Worm (Caenorhabditis elegans) whole organism, early embryonic: ENCODE results near the gene irld-67.

Source experiments
- F13C5.2 ChIP-seq: sonication (generic microtip); optimal IDR thresholded peaks from 2 replicates; lab custom pipeline; 2017; ENCODE audit warnings: mild to moderate bottlenecking, missing genetic modification characterization, inconsistent platforms, missing compliant biosample characterization
- aly-1 ChIP-seq: sonication (generic microtip); optimal IDR thresholded peaks from 2 replicates; lab custom pipeline; 2016; ENCODE audit warnings: missing genetic modification characterization, missing compliant biosample characterization
- ama-1 ChIP-seq: fragments of 150-350 bp; optimal IDR thresholded peaks from 2 replicates; lab custom pipeline; 2014
- ceh-36 ChIP-seq: sonication (generic microtip); optimal IDR thresholded peaks from 2 replicates; lab custom pipeline; 2016; ENCODE audit warnings: missing genetic modification characterization, inconsistent platforms, missing compliant biosample characterization
- flt-1 ChIP-seq: fragments of 200-800 bp; sonication (Bioruptor generic); IDR thresholded peaks from 2 replicates; pipeline ENCODE4 v1.3.6; 2022; ENCODE audit warnings: missing genetic modification characterization, missing compliant biosample characterization
- hmg-4 ChIP-seq: fragments of 200-800 bp; sonication (Bioruptor generic); optimal IDR thresholded peaks from 2 replicates; lab custom pipeline; 2018; ENCODE audit warnings: mild to moderate bottlenecking, missing genetic modification characterization, missing compliant biosample characterization
- scrt-1 ChIP-seq: fragments of 200-800 bp; sonication (Bioruptor generic); IDR thresholded peaks from 2 replicates; pipeline ENCODE4 v1.3.6; 2022; ENCODE audit warnings: missing genetic modification characterization, missing compliant biosample characterization
- sea-1 ChIP-seq: fragments of 200-800 bp; sonication (Bioruptor generic); conservative IDR thresholded peaks from 2 replicates; pipeline ENCODE4 v1.3.6; 2022; ENCODE audit warnings: missing genetic modification characterization, missing compliant biosample characterization
- tbx-11 ChIP-seq: fragments of 200-800 bp; sonication (Bioruptor generic); IDR thresholded peaks from 2 replicates; pipeline ENCODE4 v1.3.6; 2022; ENCODE audit warnings: missing genetic modification characterization, missing compliant biosample characterization

DNA sequence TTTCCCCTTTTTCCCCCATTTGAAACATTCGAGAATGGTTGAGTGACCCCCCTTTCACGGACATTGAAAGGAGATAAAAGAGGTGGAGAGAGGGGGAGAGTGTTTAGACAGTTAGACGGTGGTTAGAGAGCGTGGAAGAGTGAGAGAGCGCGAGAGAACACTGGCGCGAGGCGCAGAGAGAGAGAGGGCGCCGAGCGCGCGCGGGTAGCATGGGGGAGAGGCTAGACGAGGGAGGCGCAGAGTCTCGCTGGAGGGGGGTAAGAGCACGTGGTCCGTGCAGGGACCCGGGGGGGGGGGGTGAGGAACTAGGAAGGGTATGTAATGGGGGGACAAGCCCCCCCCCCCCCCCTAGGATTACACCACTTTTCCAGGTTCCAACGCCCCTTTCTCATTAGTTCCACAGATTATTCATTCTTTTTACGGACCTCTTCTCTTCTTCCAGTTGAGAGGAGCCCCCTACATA is 39.7 kb upstream of the irld-67 start:
- TF ChIP-seq hmg-4 (GFP tag; lab: Kevin White, UChicago) (peak; percentile 9), scrt-1 (GFP tag; lab: Robert Waterston, UW) (no peak), ceh-36 (tag; lab: Kevin White, UChicago) (no peak), F13C5.2 (tag; lab: Kevin White, UChicago) (peak; percentile 11), ama-1 (lab: Kevin White, UChicago) (no peak), flt-1 (GFP tag; lab: Robert Waterston, UW) (peak; percentile 21; the same call in 1 of the 2 replicates), tbx-11 (GFP tag; lab: Robert Waterston, UW) (no peak), aly-1 (no peak), sea-1 (GFP tag; lab: Robert Waterston, UW) (no peak)
